Worm (Caenorhabditis elegans): ENCODE results near the gene C49A9.2.
"Not testable (repeated sequence)": the region's sequence is repeated elsewhere in the genome, so short reads cannot be mapped to it uniquely, and the experiment has no call there.

DNA sequence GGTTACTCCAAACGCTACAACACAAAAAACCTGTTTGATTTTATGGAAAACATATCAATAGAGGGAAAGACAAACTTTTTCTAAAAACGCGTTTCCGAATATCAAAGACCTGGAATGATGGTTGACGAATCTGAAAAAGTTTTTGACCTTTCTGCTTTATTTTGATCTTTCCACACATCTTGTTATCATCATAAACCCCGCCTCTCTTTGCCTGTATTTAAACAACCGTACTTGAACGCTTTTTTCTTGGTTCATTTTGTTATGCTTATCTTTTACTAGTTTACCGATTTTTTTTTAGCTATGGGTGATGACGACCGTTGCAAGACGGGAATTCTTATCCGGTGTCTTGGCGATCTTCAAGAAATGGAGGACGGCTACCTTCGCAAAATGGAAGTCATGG, 27.8 kb downstream of the C49A9.2 start, which contains the start of gene T13A10.2:
- TF ChIP-seq xnd-1 (tag; optimal IDR thresholded peaks at IDR 0.05); ceh-100 (GFP tag; IDR thresholded peaks at IDR 0.05); repo-1 (tag; optimal IDR thresholded peaks at IDR 0.05); ztf-6 (GFP tag; IDR thresholded peaks at IDR 0.05); dpff-1 (tag; optimal IDR thresholded peaks at IDR 0.05); rpc-1 (optimal IDR thresholded peaks at IDR 0.05); rpc-1 (tag; optimal IDR thresholded peaks at IDR 0.05); nhr-80 (tag; optimal IDR thresholded peaks at IDR 0.05); hlh-26 (GFP tag; conservative IDR thresholded peaks at IDR 0.05): not testable (repeated sequence)
